Fruit fly (Drosophila melanogaster) whole organism, adult: ENCODE measurements around the gene rush.

ENCODE experiments used
- CG12768 ChIP-seq: fragments of 200-800 bp; sonication (Bioruptor generic); optimal IDR thresholded peaks from 2 replicates; lab custom pipeline; 2017; ENCODE audit warnings: missing biosample characterization, missing genetic modification characterization, mild to moderate bottlenecking, moderate library complexity, missing genetic modification reagents
- CG14711 ChIP-seq: fragments of 200-800 bp; sonication (Bioruptor generic); optimal IDR thresholded peaks from 2 replicates; lab custom pipeline; 2018; ENCODE audit warnings: missing biosample characterization, mild to moderate bottlenecking, missing genetic modification characterization, moderate library complexity
- CG1620 ChIP-seq: fragments of 200-800 bp; sonication (Bioruptor generic); optimal IDR thresholded peaks from 2 replicates; lab custom pipeline; 2016; ENCODE audit warnings: missing biosample characterization, missing genetic modification characterization
- CG33017 ChIP-seq: fragments of 200-800 bp; sonication (Bioruptor generic); optimal IDR thresholded peaks from 2 replicates; lab custom pipeline; 2018; ENCODE audit warnings: missing biosample characterization, mild to moderate bottlenecking, missing genetic modification characterization, moderate library complexity
- CG5204 ChIP-seq: fragments of 200-800 bp; sonication (Bioruptor generic); optimal IDR thresholded peaks from 2 replicates; lab custom pipeline; 2016; ENCODE audit warnings: missing biosample characterization, missing genetic modification characterization
- CG7045 ChIP-seq: fragments of 200-800 bp; sonication (Bioruptor generic); optimal IDR thresholded peaks from 2 replicates; lab custom pipeline; 2017; ENCODE audit warnings: missing biosample characterization, mild to moderate bottlenecking, missing genetic modification characterization
- CG7101 ChIP-seq: fragments of 200-800 bp; sonication (Bioruptor generic); optimal IDR thresholded peaks from 2 replicates; lab custom pipeline; 2018; ENCODE audit warnings: missing biosample characterization, mild to moderate bottlenecking, missing genetic modification characterization, moderate library complexity
- kay ChIP-seq: fragments of 200-800 bp; sonication (Bioruptor generic); peaks from one replicate; lab custom pipeline; 2016; ENCODE audit warnings: missing biosample characterization, missing genetic modification characterization, borderline replicate concordance
- tj ChIP-seq: fragments of 200-800 bp; sonication (Bioruptor generic); optimal IDR thresholded peaks from 3 replicates; lab custom pipeline; 2017; ENCODE audit warnings: missing biosample characterization, mild to moderate bottlenecking, missing genetic modification characterization, moderate library complexity

DNA sequence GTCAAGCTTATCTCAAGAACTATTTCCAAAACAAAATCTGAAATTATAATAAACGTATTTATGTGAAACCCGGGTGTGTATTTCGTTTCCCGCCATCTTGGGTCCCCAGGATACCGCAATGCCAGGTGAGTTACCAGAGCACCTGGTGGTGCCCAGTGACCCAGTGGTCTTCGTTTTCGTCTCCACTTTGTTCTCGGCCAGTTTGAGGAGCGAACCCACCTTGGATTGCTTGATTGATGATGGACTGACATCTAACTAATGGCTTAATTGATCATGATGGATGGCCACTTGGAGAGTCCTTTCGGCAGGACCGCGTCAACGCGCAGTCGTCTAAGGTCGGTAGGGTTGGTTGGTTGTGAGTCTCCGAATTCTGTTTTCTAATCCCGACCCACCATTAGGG lies 26.2 kb upstream of the rush start, which contains the start of gene Gr2a:
- TF ChIP-seq CG5204 (GFP tag; lab: Kevin White, UChicago) (no peak), CG1620 (GFP tag; lab: Kevin White, UChicago) (no peak), CG12768 (GFP tag; lab: Kevin White, UChicago) (no peak), CG7101 (tag; lab: Kevin White, UChicago) (no peak), CG33017 (tag; lab: Kevin White, UChicago) (no peak), CG7045 (GFP tag; lab: Kevin White, UChicago) (no peak), kay (GFP tag; lab: Kevin White, UChicago) (no peak), CG14711 (tag; lab: Kevin White, UChicago) (no peak), tj (GFP tag; lab: Kevin White, UChicago) (no peak)
